Fruit fly (Drosophila melanogaster) whole organism, embryonic: Measurements from ENCODE around the gene Pex16.
A peak's percentile ranks its signal among the peaks of the same experiment; 100 is the strongest.

ENCODE experiments used
- Antp ChIP-seq: fragments of 200-800 bp; sonication (Bioruptor generic); optimal IDR thresholded peaks from 3 replicates; lab custom pipeline; 2016; ENCODE audit warnings: missing biosample characterization, missing genetic modification characterization
- CG10431 ChIP-seq: fragments of 200-800 bp; sonication (Bioruptor generic); optimal IDR thresholded peaks from 3 replicates; lab custom pipeline; 2018; ENCODE audit warnings: missing biosample characterization, mild to moderate bottlenecking, missing genetic modification characterization
- CG10959 ChIP-seq: fragments of 200-800 bp; sonication (Bioruptor generic); IDR thresholded peaks from 2 replicates; pipeline ENCODE4 v1.3.6; 2022; ENCODE audit warnings: missing biosample characterization, missing genetic modification characterization
- CG11456 ChIP-seq: fragments of 200-800 bp; sonication (Bioruptor generic); IDR thresholded peaks from 3 replicates; pipeline ENCODE4 v1.3.6; 2022; ENCODE audit warnings: missing biosample characterization, missing genetic modification characterization
- CG1233 ChIP-seq: fragments of 200-800 bp; sonication (Bioruptor generic); optimal IDR thresholded peaks from 4 replicates; lab custom pipeline; 2018; ENCODE audit warnings: missing biosample characterization, mild to moderate bottlenecking, missing genetic modification characterization
- CG12769 ChIP-seq: fragments of 200-800 bp; sonication (Bioruptor generic); optimal IDR thresholded peaks from 2 replicates; lab custom pipeline; 2019; ENCODE audit warnings: missing biosample characterization, mild to moderate bottlenecking, missing genetic modification characterization, moderate library complexity
- CG13624 ChIP-seq: fragments of 200-800 bp; sonication (Bioruptor generic); optimal IDR thresholded peaks from 2 replicates; lab custom pipeline; 2016; ENCODE audit warnings: missing biosample characterization, missing genetic modification characterization
- CG16779 ChIP-seq: fragments of 200-800 bp; sonication (Bioruptor generic); IDR thresholded peaks from 2 replicates; pipeline ENCODE4 v1.3.6; 2022; ENCODE audit warnings: missing biosample characterization, missing genetic modification characterization
- CG17612 ChIP-seq: fragments of 200-800 bp; sonication (Bioruptor generic); IDR thresholded peaks from 2 replicates; pipeline ENCODE4 v1.3.6; 2022; ENCODE audit warnings: missing biosample characterization, missing genetic modification characterization
- CG2116 ChIP-seq: fragments of 200-800 bp; sonication (Bioruptor generic); optimal IDR thresholded peaks from 3 replicates; lab custom pipeline; 2018; ENCODE audit warnings: missing biosample characterization, mild to moderate bottlenecking, missing genetic modification characterization
- CG31365 ChIP-seq: fragments of 200-800 bp; sonication (Bioruptor generic); optimal IDR thresholded peaks from 2 replicates; lab custom pipeline; 2018; ENCODE audit warnings: missing biosample characterization, mild to moderate bottlenecking, missing genetic modification characterization
- CG3407 ChIP-seq: fragments of 200-800 bp; sonication (Bioruptor generic); optimal IDR thresholded peaks from 2 replicates; lab custom pipeline; 2018; ENCODE audit warnings: missing biosample characterization, mild to moderate bottlenecking, missing genetic modification characterization
- CG3838 ChIP-seq: fragments of 200-800 bp; sonication (Bioruptor generic); optimal IDR thresholded peaks from 3 replicates; lab custom pipeline; 2016; ENCODE audit warnings: missing biosample characterization, missing genetic modification characterization
- CG8359 ChIP-seq: fragments of 200-800 bp; sonication (Bioruptor generic); optimal IDR thresholded peaks from 2 replicates; lab custom pipeline; 2017; ENCODE audit warnings: missing biosample characterization, mild to moderate bottlenecking, missing genetic modification characterization, borderline replicate concordance
- CG8765 ChIP-seq: fragments of 200-800 bp; sonication (Bioruptor generic); IDR thresholded peaks from 2 replicates; pipeline ENCODE4 v1.3.6; 2022; ENCODE audit warnings: missing biosample characterization, missing genetic modification characterization
- CG9932 ChIP-seq: fragments of 200-800 bp; sonication (Bioruptor generic); IDR thresholded peaks from 2 replicates; pipeline ENCODE4 v1.3.6; 2022; ENCODE audit warnings: missing biosample characterization, missing genetic modification characterization
- CoRest ChIP-seq: fragments of 200-800 bp; sonication (Bioruptor generic); optimal IDR thresholded peaks from 3 replicates; lab custom pipeline; 2018; ENCODE audit warnings: missing biosample characterization, mild to moderate bottlenecking, missing genetic modification characterization, moderate library complexity
- Fer2 ChIP-seq: fragments of 200-800 bp; sonication (Bioruptor generic); optimal IDR thresholded peaks from 2 replicates; lab custom pipeline; 2018; ENCODE audit warnings: missing biosample characterization, mild to moderate bottlenecking, missing genetic modification characterization, moderate library complexity
- HmgD ChIP-seq: fragments of 200-800 bp; sonication (Bioruptor generic); optimal IDR thresholded peaks from 3 replicates; lab custom pipeline; 2016; ENCODE audit warnings: missing biosample characterization, missing genetic modification characterization
- HmgZ ChIP-seq: fragments of 200-800 bp; sonication (Bioruptor generic); optimal IDR thresholded peaks from 2 replicates; lab custom pipeline; 2018; ENCODE audit warnings: missing biosample characterization, mild to moderate bottlenecking, missing genetic modification characterization
- Hmr ChIP-seq: fragments of 200-800 bp; sonication (Bioruptor generic); optimal IDR thresholded peaks from 3 replicates; lab custom pipeline; 2017; ENCODE audit warnings: mild to moderate bottlenecking, missing biosample characterization, missing genetic modification reagents, missing genetic modification characterization
- Hmx ChIP-seq: fragments of 200-800 bp; sonication (Bioruptor generic); optimal IDR thresholded peaks from 2 replicates; lab custom pipeline; 2016; ENCODE audit warnings: missing biosample characterization, missing genetic modification characterization
- Hr39 ChIP-seq: fragments of >200 bp; optimal IDR thresholded peaks from 2 replicates; lab custom pipeline; 2017
- MESR4 ChIP-seq: fragments of 200-800 bp; sonication (Bioruptor generic); optimal IDR thresholded peaks from 2 replicates; lab custom pipeline; 2018; ENCODE audit warnings: missing biosample characterization, mild to moderate bottlenecking, missing genetic modification characterization, moderate library complexity
- Stat92E ChIP-seq, 3 experiments: fragments of >200 bp in 2 of 3; fragments of 200-800 bp in 1 of 3; sonication (Bioruptor generic) in 1 of 3; optimal IDR thresholded peaks; 2 replicates each; lab custom pipeline; 2017 to 2019; ENCODE audit warnings: missing biosample characterization in 3 of 3, missing genetic modification characterization in 3 of 3, mild to moderate bottlenecking in 1 of 3, moderate library complexity in 1 of 3
- Trl ChIP-seq, 3 experiments: fragments of >200 bp in 2 of 3; fragments of 200-800 bp in 1 of 3; sonication (Bioruptor generic) in 1 of 3; optimal IDR thresholded peaks; 2 replicates in 1 of 3; 3 replicates in 2 of 3; lab custom pipeline; 2016 to 2017; ENCODE audit warnings: missing biosample characterization in 1 of 3, missing genetic modification characterization in 1 of 3
- ac ChIP-seq: fragments of 200-800 bp; sonication (Bioruptor generic); optimal IDR thresholded peaks from 3 replicates; lab custom pipeline; 2017; ENCODE audit warnings: missing biosample characterization, mild to moderate bottlenecking, missing genetic modification characterization
- ase ChIP-seq: fragments of 200-800 bp; sonication (Bioruptor generic); IDR thresholded peaks from 3 replicates; pipeline ENCODE4 v1.3.6; 2022; ENCODE audit warnings: missing biosample characterization, missing genetic modification characterization
- bab2 ChIP-seq: fragments of 200-800 bp; sonication (Bioruptor generic); optimal IDR thresholded peaks from 2 replicates; lab custom pipeline; 2016; ENCODE audit warnings: missing biosample characterization, missing genetic modification characterization
- bbx ChIP-seq: fragments of 200-800 bp; sonication (Bioruptor generic); IDR thresholded peaks from 2 replicates; pipeline ENCODE4 v1.3.6; 2022; ENCODE audit warnings: missing biosample characterization, missing genetic modification characterization; ENCODE audit not compliant: partially characterized antibody
- dmrt11E ChIP-seq: fragments of 200-800 bp; sonication (Bioruptor generic); optimal IDR thresholded peaks from 3 replicates; lab custom pipeline; 2018; ENCODE audit warnings: missing biosample characterization, mild to moderate bottlenecking, missing genetic modification characterization, moderate library complexity
- emc ChIP-seq: fragments of 200-800 bp; sonication (Bioruptor generic); optimal IDR thresholded peaks from 2 replicates; lab custom pipeline; 2016; ENCODE audit warnings: missing biosample characterization, missing genetic modification characterization
- en ChIP-seq: fragments of 200-800 bp; sonication (Bioruptor generic); optimal IDR thresholded peaks from 2 replicates; lab custom pipeline; 2016; ENCODE audit warnings: missing biosample characterization, missing genetic modification characterization
- gt ChIP-seq: fragments of 200-800 bp; sonication (Bioruptor generic); IDR thresholded peaks from 2 replicates; pipeline ENCODE4 v1.3.6; 2022; ENCODE audit warnings: missing biosample characterization, missing genetic modification characterization
- h ChIP-seq: fragments of >200 bp; optimal IDR thresholded peaks from 2 replicates; lab custom pipeline; 2017
- p53 ChIP-seq: fragments of 200-800 bp; sonication (Bioruptor generic); optimal IDR thresholded peaks from 2 replicates; lab custom pipeline; 2016; ENCODE audit warnings: missing biosample characterization, missing genetic modification characterization
- pan ChIP-seq, 4 experiments: fragments of >200 bp in 3 of 4; fragments of 200-800 bp in 1 of 4; sonication (Bioruptor generic) in 1 of 4; optimal IDR thresholded peaks in 3 of 4; IDR thresholded peaks in 1 of 4; 2 replicates each; pipeline versions ENCODE4 v1.3.6 to Lab custom; 2017 to 2022; ENCODE audit warnings: missing biosample characterization in 2 of 4, missing genetic modification characterization in 2 of 4, mixed read lengths in 1 of 4
- pita ChIP-seq: fragments of 200-800 bp; sonication (Bioruptor generic); optimal IDR thresholded peaks from 2 replicates; lab custom pipeline; 2017; ENCODE audit warnings: missing biosample characterization, mild to moderate bottlenecking, missing genetic modification characterization
- run ChIP-seq: fragments of 200-800 bp; sonication (Bioruptor generic); optimal IDR thresholded peaks from 3 replicates; lab custom pipeline; 2018; ENCODE audit warnings: missing biosample characterization, mild to moderate bottlenecking, missing genetic modification characterization
- sc ChIP-seq, 3 experiments: fragments of >200 bp in 2 of 3; fragments of 200-800 bp in 1 of 3; sonication (Bioruptor generic) in 1 of 3; optimal IDR thresholded peaks; 2 replicates in 2 of 3; 3 replicates in 1 of 3; lab custom pipeline; 2017; ENCODE audit warnings: mild to moderate bottlenecking in 1 of 3, missing biosample characterization in 1 of 3, missing genetic modification characterization in 1 of 3, missing genetic modification reagents in 1 of 3
- schlank ChIP-seq: fragments of 200-800 bp; sonication (Bioruptor generic); optimal IDR thresholded peaks from 2 replicates; lab custom pipeline; 2018; ENCODE audit warnings: missing biosample characterization, mild to moderate bottlenecking, missing genetic modification characterization
- sna ChIP-seq: fragments of 200-800 bp; sonication (Bioruptor generic); IDR thresholded peaks from 2 replicates; pipeline ENCODE4 v1.3.6; 2022; ENCODE audit warnings: missing biosample characterization, missing genetic modification characterization; ENCODE audit not compliant: partially characterized antibody
- sug ChIP-seq: fragments of 200-800 bp; optimal IDR thresholded peaks from 2 replicates; lab custom pipeline; 2019; ENCODE audit warnings: missing biosample characterization, mild to moderate bottlenecking, missing genetic modification characterization, moderate library complexity
- tll ChIP-seq, 2 experiments: fragments of 200-800 bp in 1 of 2; fragments of >200 bp in 1 of 2; sonication (Bioruptor generic) in 1 of 2; optimal IDR thresholded peaks; 2 replicates each; lab custom pipeline; 2017 to 2019; ENCODE audit warnings: missing biosample characterization in 2 of 2, missing genetic modification characterization in 2 of 2, mild to moderate bottlenecking in 1 of 2, moderate library complexity in 1 of 2
- vnd ChIP-seq: fragments of 200-800 bp; sonication (Bioruptor generic); IDR thresholded peaks from 3 replicates; pipeline ENCODE4 v1.3.6; 2022; ENCODE audit warnings: missing biosample characterization, missing genetic modification characterization; ENCODE audit not compliant: partially characterized antibody
- vvl ChIP-seq: fragments of 200-800 bp; sonication (Bioruptor generic); IDR thresholded peaks from 2 replicates; pipeline ENCODE4 v1.3.6; 2022; ENCODE audit warnings: missing biosample characterization, missing genetic modification characterization
- zfh1 ChIP-seq: fragments of 200-800 bp; sonication (Bioruptor generic); IDR thresholded peaks from 3 replicates; pipeline ENCODE4 v1.3.6; 2022; ENCODE audit warnings: missing biosample characterization, missing genetic modification characterization

Pex16 gene

dm6 chr3L:20817927-20818326, 39.9 kb upstream of the Pex16 start, which contains the start of gene Mst77F (continued):
- no peak for TF ChIP-seq CG17612 (GFP tag; lab: Robert Waterston, UW)
- no peak for TF ChIP-seq h (lab: Kevin White, UChicago)
- TF ChIP-seq en, result no peak
- no peak for TF ChIP-seq CG13624 (GFP tag; lab: Kevin White, UChicago)
- TF ChIP-seq dmrt11E (tag; lab: Kevin White, UChicago), result no peak
- no peak for TF ChIP-seq HmgD

- TF ChIP-seq sug (no peak), CG8765 (GFP tag; lab: Robert Waterston, UW) (no peak), MESR4 (GFP tag; lab: Kevin White, UChicago) (peak; percentile 83), en (no peak), sna (GFP tag; lab: Robert Waterston, UW) (no peak), CG10959 (no peak), vnd (GFP tag; lab: Robert Waterston, UW) (no peak), CG11456 (GFP tag; lab: Robert Waterston, UW) (no peak), CG16779 (GFP tag; lab: Robert Waterston, UW) (no peak), run (tag; lab: Kevin White, UChicago) (no peak), tll (GFP tag; optimal IDR thresholded peaks at IDR 0.05; lab: Kevin White, UChicago) (no peak), Hmx (GFP tag; lab: Kevin White, UChicago) (no peak), pan (optimal IDR thresholded peaks at IDR 0.05; lab: Kevin White, UChicago) (no peak), pan (GFP tag; optimal IDR thresholded peaks at IDR 0.05 in 1 of 2, IDR thresholded peaks at IDR 0.05 in 1 of 2) (no peak), zfh1 (no peak), CG31365 (no peak), bab2 (GFP tag; lab: Kevin White, UChicago) (no peak), CG12769 (tag; lab: Kevin White, UChicago) (no peak), CG8359 (GFP tag; lab: Kevin White, UChicago) (no peak), Stat92E (GFP tag; optimal IDR thresholded peaks at IDR 0.05; lab: Kevin White, UChicago) (peak in 1 of 3 experiments; percentile 24), Hr39 (lab: Kevin White, UChicago) (no peak), CG3407 (GFP tag; lab: Kevin White, UChicago) (no peak), emc (no peak), p53 (GFP tag; lab: Kevin White, UChicago) (peak; percentile 0), pita (GFP tag; lab: Kevin White, UChicago) (no peak), Trl (optimal IDR thresholded peaks at IDR 0.05; lab: Kevin White, UChicago) (no peak), Trl (GFP tag; optimal IDR thresholded peaks at IDR 0.05; lab: Kevin White, UChicago) (no peak), ac (GFP tag; lab: Kevin White, UChicago) (no peak), HmgD (no peak), schlank (tag; lab: Kevin White, UChicago) (no peak), bbx (GFP tag; lab: Robert Waterston, UW) (no peak), CG3838 (GFP tag; lab: Kevin White, UChicago) (no peak), CG10431 (GFP tag; lab: Kevin White, UChicago) (no peak), ase (no peak), HmgZ (tag; lab: Kevin White, UChicago) (peak; percentile 57), CG1233 (no peak), Antp (GFP tag; lab: Kevin White, UChicago) (no peak), vvl (no peak), sc (optimal IDR thresholded peaks at IDR 0.05; lab: Kevin White, UChicago) (no peak), sc (GFP tag; optimal IDR thresholded peaks at IDR 0.05; lab: Kevin White, UChicago) (no peak), Fer2 (tag; lab: Kevin White, UChicago) (no peak), CG9932 (no peak), gt (GFP tag; lab: Robert Waterston, UW) (no peak), CG2116 (GFP tag; lab: Kevin White, UChicago) (peak; percentile 94), Hmr (no peak), CoRest (tag; lab: Kevin White, UChicago) (no peak)
Measured at dm6 chr3L:20815666-20816375, 37.8 kb upstream of the Pex16 start, which contains the start of the genes CG3618 and Pka-R1. Gene CG3618 (minus strand): TSS chr3L:20816075. Gene Pka-R1 (plus strand): TSS chr3L:20816118.
